Fruit fly (Drosophila melanogaster) whole organism, embryonic: Measurements from ENCODE around the gene CG10576.

Experiments used
- CG10209 ChIP-seq: fragments of 200-800 bp; sonication (Bioruptor generic); optimal IDR thresholded peaks from 3 replicates; lab custom pipeline; 2017; ENCODE audit warnings: missing biosample characterization, mild to moderate bottlenecking, missing genetic modification characterization, missing genetic modification reagents
- CG12155 ChIP-seq: fragments of 200-800 bp; sonication (Bioruptor generic); optimal IDR thresholded peaks from 3 replicates; lab custom pipeline; 2016; ENCODE audit warnings: missing biosample characterization, missing genetic modification characterization
- CG12942 ChIP-seq: fragments of 200-800 bp; sonication (Bioruptor generic); optimal IDR thresholded peaks from 3 replicates; lab custom pipeline; 2016; ENCODE audit warnings: missing biosample characterization, missing genetic modification characterization
- CG15269 ChIP-seq: fragments of 200-800 bp; sonication (Bioruptor generic); optimal IDR thresholded peaks from 2 replicates; lab custom pipeline; 2018; ENCODE audit warnings: missing biosample characterization, mild to moderate bottlenecking, missing genetic modification characterization, moderate library complexity
- CG17186 ChIP-seq: fragments of 200-800 bp; sonication (Bioruptor generic); optimal IDR thresholded peaks from 3 replicates; lab custom pipeline; 2017; ENCODE audit warnings: missing biosample characterization, missing genetic modification reagents, missing genetic modification characterization
- CG2875 ChIP-seq: fragments of 200-800 bp; sonication (Bioruptor generic); optimal IDR thresholded peaks from 2 replicates; lab custom pipeline; 2017; ENCODE audit warnings: missing biosample characterization, mild to moderate bottlenecking, missing genetic modification characterization, missing genetic modification reagents
- CG31224 ChIP-seq: fragments of 200-800 bp; sonication (Bioruptor generic); IDR thresholded peaks from 2 replicates; pipeline ENCODE4 v1.3.6; 2022; ENCODE audit warnings: missing biosample characterization, missing genetic modification characterization
- CG3281 ChIP-seq: fragments of 200-800 bp; sonication (Bioruptor generic); optimal IDR thresholded peaks from 3 replicates; lab custom pipeline; 2017; ENCODE audit warnings: missing biosample characterization, mild to moderate bottlenecking, missing genetic modification characterization
- CG3847 ChIP-seq: fragments of 200-800 bp; sonication (Bioruptor generic); IDR thresholded peaks from 2 replicates; pipeline ENCODE4 v1.3.6; 2022; ENCODE audit warnings: missing biosample characterization, missing genetic modification characterization
- CG4617 ChIP-seq: fragments of 200-800 bp; sonication (Bioruptor generic); optimal IDR thresholded peaks from 3 replicates; lab custom pipeline; 2016; ENCODE audit warnings: missing biosample characterization, missing genetic modification characterization, borderline replicate concordance
- CG7963 ChIP-seq: fragments of 200-800 bp; sonication (Bioruptor generic); IDR thresholded peaks from 3 replicates; pipeline ENCODE4 v1.3.6; 2022; ENCODE audit warnings: missing biosample characterization, missing genetic modification characterization; ENCODE audit not compliant: partially characterized antibody
- CG9727 ChIP-seq: fragments of 200-800 bp; sonication (Bioruptor generic); optimal IDR thresholded peaks from 3 replicates; lab custom pipeline; 2017; ENCODE audit warnings: missing biosample characterization, mild to moderate bottlenecking, missing genetic modification characterization
- CHES-1-like ChIP-seq: fragments of 200-800 bp; sonication (Bioruptor generic); optimal IDR thresholded peaks from 2 replicates; lab custom pipeline; 2016; ENCODE audit warnings: missing biosample characterization, missing genetic modification characterization
- Dad ChIP-seq: fragments of 200-800 bp; sonication (Bioruptor generic); optimal IDR thresholded peaks from 3 replicates; lab custom pipeline; 2016; ENCODE audit warnings: missing biosample characterization, missing genetic modification characterization
- Dll ChIP-seq: fragments of 200-800 bp; sonication (Bioruptor generic); IDR thresholded peaks from 4 replicates; pipeline ENCODE4 v1.3.6; 2022; ENCODE audit warnings: missing biosample characterization, missing genetic modification characterization; ENCODE audit not compliant: partially characterized antibody
- Dref ChIP-seq: fragments of 200-800 bp; sonication (Bioruptor generic); IDR thresholded peaks from 2 replicates; pipeline ENCODE4 v1.3.6; 2022; ENCODE audit warnings: missing biosample characterization, missing genetic modification characterization
- ERR ChIP-seq: fragments of 200-800 bp; sonication (Bioruptor generic); optimal IDR thresholded peaks from 2 replicates; lab custom pipeline; 2016; ENCODE audit warnings: missing biosample characterization, missing genetic modification characterization
- Fer1 ChIP-seq: fragments of 200-800 bp; sonication (Bioruptor generic); optimal IDR thresholded peaks from 2 replicates; lab custom pipeline; 2017; ENCODE audit warnings: missing biosample characterization, mild to moderate bottlenecking, missing genetic modification characterization
- Fer2 ChIP-seq: fragments of 200-800 bp; sonication (Bioruptor generic); optimal IDR thresholded peaks from 2 replicates; lab custom pipeline; 2018; ENCODE audit warnings: missing biosample characterization, mild to moderate bottlenecking, missing genetic modification characterization, moderate library complexity
- HLH4C ChIP-seq: fragments of 200-800 bp; sonication (Bioruptor generic); IDR thresholded peaks from 3 replicates; pipeline ENCODE4 v1.3.6; 2022; ENCODE audit warnings: missing biosample characterization, missing genetic modification characterization; ENCODE audit not compliant: partially characterized antibody
- HLHmδ ChIP-seq: fragments of 200-800 bp; sonication (Bioruptor generic); optimal IDR thresholded peaks from 2 replicates; lab custom pipeline; 2018; ENCODE audit warnings: missing biosample characterization, mild to moderate bottlenecking, missing genetic modification characterization, moderate library complexity
- HmgD ChIP-seq: fragments of 200-800 bp; sonication (Bioruptor generic); optimal IDR thresholded peaks from 3 replicates; lab custom pipeline; 2016; ENCODE audit warnings: missing biosample characterization, missing genetic modification characterization
- Hr51 ChIP-seq, 2 experiments: fragments of 200-800 bp; sonication (Bioruptor generic); optimal IDR thresholded peaks; 2 replicates in 1 of 2; 3 replicates in 1 of 2; lab custom pipeline; 2016 to 2018; ENCODE audit warnings: missing biosample characterization in 2 of 2, missing genetic modification characterization in 2 of 2, mild to moderate bottlenecking in 1 of 2, moderate library complexity in 1 of 2
- Nf-YB ChIP-seq: fragments of 200-800 bp; sonication (Bioruptor generic); optimal IDR thresholded peaks from 3 replicates; lab custom pipeline; 2019; ENCODE audit warnings: missing biosample characterization, mild to moderate bottlenecking, missing genetic modification characterization, moderate library complexity
- NfI ChIP-seq: fragments of 200-800 bp; sonication (Bioruptor generic); optimal IDR thresholded peaks from 3 replicates; lab custom pipeline; 2018; ENCODE audit warnings: missing biosample characterization, mild to moderate bottlenecking, missing genetic modification characterization, moderate library complexity
- Optix ChIP-seq: fragments of 200-800 bp; sonication (Bioruptor generic); IDR thresholded peaks from 3 replicates; pipeline ENCODE4 v1.3.6; 2022; ENCODE audit warnings: missing biosample characterization, missing genetic modification characterization
- Taf1 ChIP-seq: fragments of 200-800 bp; sonication (Bioruptor generic); IDR thresholded peaks from 2 replicates; pipeline ENCODE4 v1.3.6; 2022; ENCODE audit warnings: missing biosample characterization, missing genetic modification characterization
- ase ChIP-seq: fragments of 200-800 bp; sonication (Bioruptor generic); IDR thresholded peaks from 3 replicates; pipeline ENCODE4 v1.3.6; 2022; ENCODE audit warnings: missing biosample characterization, missing genetic modification characterization
- ash1 ChIP-seq: fragments of 200-800 bp; sonication (Bioruptor generic); optimal IDR thresholded peaks from 2 replicates; lab custom pipeline; 2018; ENCODE audit warnings: missing biosample characterization, mild to moderate bottlenecking, missing genetic modification characterization
- bowl ChIP-seq: fragments of 200-800 bp; sonication (Bioruptor generic); IDR thresholded peaks from 2 replicates; pipeline ENCODE4 v1.3.6; 2022; ENCODE audit warnings: missing biosample characterization, missing genetic modification characterization
- chinmo ChIP-seq: fragments of 200-800 bp; sonication (Bioruptor generic); IDR thresholded peaks from 4 replicates; pipeline ENCODE4 v1.3.6; 2022; ENCODE audit warnings: missing biosample characterization, missing genetic modification characterization; ENCODE audit not compliant: partially characterized antibody
- ci ChIP-seq: fragments of 200-800 bp; sonication (Bioruptor generic); IDR thresholded peaks from 3 replicates; pipeline ENCODE4 v1.3.6; 2022; ENCODE audit warnings: missing biosample characterization, missing genetic modification characterization
- crp ChIP-seq, 2 experiments: fragments of 200-800 bp; sonication (Bioruptor generic); optimal IDR thresholded peaks; 2 replicates in 1 of 2; 3 replicates in 1 of 2; lab custom pipeline; 2017; ENCODE audit warnings: missing biosample characterization in 2 of 2, missing genetic modification characterization in 2 of 2, mild to moderate bottlenecking in 1 of 2, moderate library complexity in 1 of 2
- dysf ChIP-seq: fragments of 200-800 bp; sonication (Bioruptor generic); IDR thresholded peaks from 3 replicates; pipeline ENCODE4 v1.3.6; 2022; ENCODE audit warnings: missing biosample characterization, missing genetic modification characterization
- fd102C ChIP-seq: fragments of 200-800 bp; sonication (Bioruptor generic); optimal IDR thresholded peaks from 2 replicates; lab custom pipeline; 2018; ENCODE audit warnings: missing biosample characterization, mild to moderate bottlenecking, missing genetic modification characterization, moderate library complexity
- gfzf ChIP-seq: fragments of 200-800 bp; sonication (Bioruptor generic); optimal IDR thresholded peaks from 2 replicates; lab custom pipeline; 2016; ENCODE audit warnings: missing biosample characterization, mild to moderate bottlenecking, missing genetic modification characterization, moderate library complexity
- gsb-n ChIP-seq: fragments of 200-800 bp; sonication (Bioruptor generic); optimal IDR thresholded peaks from 3 replicates; lab custom pipeline; 2018; ENCODE audit warnings: missing biosample characterization, mild to moderate bottlenecking, missing genetic modification characterization
- jumu ChIP-seq: fragments of 200-800 bp; sonication (Bioruptor generic); optimal IDR thresholded peaks from 3 replicates; lab custom pipeline; 2016; ENCODE audit warnings: missing biosample characterization, missing genetic modification characterization
- lov ChIP-seq, 2 experiments: fragments of 200-800 bp in 1 of 2; fragments of >200 bp in 1 of 2; sonication (Bioruptor generic) in 1 of 2; IDR thresholded peaks in 1 of 2; optimal IDR thresholded peaks in 1 of 2; 2 replicates in 1 of 2; 3 replicates in 1 of 2; pipeline versions ENCODE4 v1.3.6 to Lab custom; 2017 to 2022; ENCODE audit warnings: missing biosample characterization in 1 of 2, missing genetic modification characterization in 1 of 2
- odd ChIP-seq: fragments of 200-800 bp; sonication (Bioruptor generic); optimal IDR thresholded peaks from 2 replicates; lab custom pipeline; 2017; ENCODE audit warnings: missing biosample characterization, mild to moderate bottlenecking, missing genetic modification characterization
- pho ChIP-seq: fragments of 200-800 bp; sonication (Bioruptor generic); optimal IDR thresholded peaks from 2 replicates; lab custom pipeline; 2016; ENCODE audit warnings: missing biosample characterization, missing genetic modification characterization
- ro ChIP-seq: fragments of 200-800 bp; sonication (Bioruptor generic); IDR thresholded peaks from 2 replicates; pipeline ENCODE4 v1.3.6; 2022; ENCODE audit warnings: missing biosample characterization, missing genetic modification characterization
- run ChIP-seq: fragments of 200-800 bp; sonication (Bioruptor generic); optimal IDR thresholded peaks from 3 replicates; lab custom pipeline; 2018; ENCODE audit warnings: missing biosample characterization, mild to moderate bottlenecking, missing genetic modification characterization
- sim ChIP-seq: fragments of 200-800 bp; sonication (Bioruptor generic); IDR thresholded peaks from 2 replicates; pipeline ENCODE4 v1.3.6; 2022; ENCODE audit warnings: missing biosample characterization, missing genetic modification characterization
- slp2 ChIP-seq: fragments of 200-800 bp; sonication (Bioruptor generic); optimal IDR thresholded peaks from 2 replicates; lab custom pipeline; 2016; ENCODE audit warnings: missing biosample characterization, missing genetic modification characterization
- sqz ChIP-seq: fragments of 200-800 bp; sonication (Bioruptor generic); optimal IDR thresholded peaks from 3 replicates; lab custom pipeline; 2018; ENCODE audit warnings: missing biosample characterization, mild to moderate bottlenecking, missing genetic modification characterization
- tgo ChIP-seq: fragments of 200-800 bp; sonication (Bioruptor generic); IDR thresholded peaks from 3 replicates; pipeline ENCODE4 v1.3.6; 2022; ENCODE audit warnings: missing biosample characterization, missing genetic modification characterization
- yki ChIP-seq: fragments of >200 bp; optimal IDR thresholded peaks from 3 replicates; lab custom pipeline; 2018

CG10576 gene

DNA sequence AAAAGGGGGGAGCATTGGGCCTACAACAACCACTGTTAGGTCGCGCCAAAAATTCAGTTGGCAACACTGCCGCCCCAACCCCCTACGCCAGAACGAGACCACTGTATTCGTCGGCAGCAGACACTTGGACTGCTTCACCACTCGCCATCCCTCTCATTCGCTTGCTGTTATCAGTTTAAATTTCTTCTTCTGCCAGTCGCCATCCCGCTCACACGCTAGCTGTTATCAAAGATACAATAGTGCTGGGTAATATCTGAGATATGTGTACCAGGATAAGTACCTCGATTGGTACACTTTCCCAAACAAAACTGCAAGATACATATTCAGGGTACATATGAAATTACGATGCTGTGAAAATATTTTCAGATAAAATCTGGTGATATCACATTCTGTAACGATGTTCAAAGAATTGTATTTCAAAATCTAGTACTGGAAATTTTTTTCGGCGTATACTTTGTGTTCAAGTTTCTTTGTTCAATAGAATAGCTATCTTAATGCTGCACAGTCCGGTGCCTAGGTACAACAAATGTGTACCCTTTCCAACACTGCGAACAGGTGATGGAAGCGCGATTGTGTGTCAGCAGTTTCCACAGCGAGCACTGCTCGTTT lies 5.4 kb upstream of the CG10576 start (continued):
- TF ChIP-seq CHES-1-like, result peak; percentile 88
- peak; percentile 78 to 87 for TF ChIP-seq Hr51 (GFP tag; optimal IDR thresholded peaks at IDR 0.05; lab: Kevin White, UChicago)
- 0 out of 2 replicates have a peak, but pooled peaks have one; percentile 24 for TF ChIP-seq Dref (GFP tag; lab: Robert Waterston, UW)
- TF ChIP-seq CG12155 (GFP tag; lab: Kevin White, UChicago), result peak; percentile 85
- TF ChIP-seq sqz (GFP tag; lab: Kevin White, UChicago), result no peak
- TF ChIP-seq bowl (GFP tag; lab: Robert Waterston, UW), result no peak
- TF ChIP-seq Taf1 (GFP tag; lab: Robert Waterston, UW), result peak; percentile 41; the same call in 1 of the 2 replicates
- TF ChIP-seq run (tag; lab: Kevin White, UChicago), result peak; percentile 53
- TF ChIP-seq Fer2, result peak; percentile 79
- no peak for TF ChIP-seq lov (optimal IDR thresholded peaks at IDR 0.05; lab: Kevin White, UChicago)
- TF ChIP-seq lov (GFP tag; IDR thresholded peaks at IDR 0.05; lab: Robert Waterston, UW), result peak; percentile 49; the same call in 1 of the 3 replicates
- no peak for TF ChIP-seq yki (lab: Kevin White, UChicago)
- peak; percentile 52 for TF ChIP-seq CG4617 (GFP tag; lab: Kevin White, UChicago)
- TF ChIP-seq slp2 (GFP tag; lab: Kevin White, UChicago), result peak; percentile 82
- no peak for TF ChIP-seq Optix (GFP tag; lab: Robert Waterston, UW)
- no peak for TF ChIP-seq Dll (GFP tag; lab: Robert Waterston, UW)
- peak; percentile 86 for TF ChIP-seq CG10209
- TF ChIP-seq NfI (GFP tag; lab: Kevin White, UChicago), result peak; percentile 90
- TF ChIP-seq Dad (GFP tag; lab: Kevin White, UChicago), result peak; percentile 76
- peak; percentile 86 for TF ChIP-seq CG9727 (GFP tag; lab: Kevin White, UChicago)
- no peak for TF ChIP-seq odd (GFP tag; lab: Kevin White, UChicago)
- peak; percentile 0 for TF ChIP-seq fd102C (GFP tag; lab: Kevin White, UChicago)
- TF ChIP-seq CG3847 (GFP tag; lab: Robert Waterston, UW), result peak; percentile 70
- TF ChIP-seq dysf, result peak; percentile 81
- TF ChIP-seq ro (GFP tag; lab: Robert Waterston, UW), result no peak
- TF ChIP-seq tgo, result peak; percentile 70
- TF ChIP-seq Fer1 (GFP tag; lab: Kevin White, UChicago), result peak; percentile 91
- peak; percentile 91 for TF ChIP-seq CG3281
- peak; percentile 88 for TF ChIP-seq ERR (GFP tag; lab: Kevin White, UChicago)
- peak; percentile 60; the same call in 2 of the 3 replicates for TF ChIP-seq ci (GFP tag; lab: Robert Waterston, UW)
- peak in 1 of 2 experiments; percentile 76 for TF ChIP-seq crp (GFP tag; optimal IDR thresholded peaks at IDR 0.05; lab: Kevin White, UChicago)
- 0 out of 3 replicates have a peak, but pooled peaks have one; percentile 18 for TF ChIP-seq ase (GFP tag; lab: Robert Waterston, UW)
- TF ChIP-seq CG2875 (GFP tag; lab: Kevin White, UChicago), result peak; percentile 45
- TF ChIP-seq CG15269, result peak; percentile 89
- TF ChIP-seq jumu (GFP tag; lab: Kevin White, UChicago), result peak; percentile 83
- TF ChIP-seq CG17186 (GFP tag; lab: Kevin White, UChicago), result peak; percentile 61
- TF ChIP-seq Nf-YB, result peak; percentile 76
- peak; percentile 85 for TF ChIP-seq HmgD
- TF ChIP-seq CG31224 (GFP tag; lab: Robert Waterston, UW), result peak; percentile 57; the same call in 1 of the 2 replicates
- peak; percentile 92 for TF ChIP-seq pho (GFP tag; lab: Kevin White, UChicago)
- peak; percentile 70 for TF ChIP-seq ash1 (GFP tag; lab: Kevin White, UChicago)
- TF ChIP-seq CG12942 (GFP tag; lab: Kevin White, UChicago), result peak; percentile 59
- TF ChIP-seq gsb-n (tag; lab: Kevin White, UChicago), result no peak
- TF ChIP-seq HLH4C (GFP tag; lab: Robert Waterston, UW), result peak; percentile 50; the same call in 2 of the 3 replicates
- peak; percentile 58; the same call in 1 of the 4 replicates for TF ChIP-seq chinmo (GFP tag; lab: Robert Waterston, UW)
- TF ChIP-seq sim (GFP tag; lab: Robert Waterston, UW), result no peak
- TF ChIP-seq gfzf (GFP tag; lab: Kevin White, UChicago), result peak; percentile 14
- peak; percentile 71 for TF ChIP-seq HLHmδ (GFP tag; lab: Kevin White, UChicago)
- no peak for TF ChIP-seq CG7963 (GFP tag; lab: Robert Waterston, UW)
